Worm (Caenorhabditis elegans): ENCODE results near the gene pwp-1.

DNA sequence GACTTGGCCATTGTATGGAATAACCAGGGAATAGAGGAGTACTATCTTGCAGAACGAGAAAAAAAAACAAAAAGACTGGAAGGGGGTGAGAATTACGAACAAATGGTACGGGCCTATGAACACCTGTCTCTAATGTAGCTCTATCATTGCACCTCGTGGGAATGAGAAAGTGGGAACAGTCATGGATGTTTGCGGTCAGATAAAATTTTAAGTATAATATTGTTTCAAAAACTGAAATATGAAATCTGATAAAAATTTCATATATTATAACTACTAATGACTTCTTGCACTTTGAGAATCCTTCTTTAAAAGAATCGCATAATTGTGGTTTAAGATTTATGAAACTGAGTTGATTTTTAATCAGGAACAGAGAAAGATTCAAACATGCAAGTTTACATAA lies 43.1 kb downstream of the pwp-1 start, which contains the start of gene F58D2.5:
- TF ChIP-seq R02D3.7 (tag; optimal IDR thresholded peaks at IDR 0.05) (no peak), snpc-4 (tag; optimal IDR thresholded peaks at IDR 0.05) (no peak), ceh-16 (tag; optimal IDR thresholded peaks at IDR 0.05) (no peak), mdl-1 (tag; optimal IDR thresholded peaks at IDR 0.05) (no peak), unc-62 (GFP tag; optimal IDR thresholded peaks at IDR 0.05) (no peak), nhr-77 (tag; optimal IDR thresholded peaks at IDR 0.05) (no peak), lin-11 (tag; optimal IDR thresholded peaks at IDR 0.05) (no peak), fos-1 (tag; optimal IDR thresholded peaks at IDR 0.05) (no peak), zag-1 (tag; optimal IDR thresholded peaks at IDR 0.05) (no peak), lsy-2 (tag; optimal IDR thresholded peaks at IDR 0.05) (no peak), crh-2 (tag; optimal IDR thresholded peaks at IDR 0.05) (no peak)

Measured in whole organism, L2 larva.